Fruit fly (Drosophila melanogaster) whole organism, embryonic: ENCODE measurements around the gene Arl8.

Source experiments
- Ada2b ChIP-seq: fragments of 200-800 bp; sonication (Bioruptor generic); IDR thresholded peaks from 2 replicates; pipeline ENCODE4 v1.3.6; 2022; ENCODE audit warnings: missing biosample characterization, missing genetic modification characterization
- Antp ChIP-seq: fragments of 200-800 bp; sonication (Bioruptor generic); optimal IDR thresholded peaks from 3 replicates; lab custom pipeline; 2016; ENCODE audit warnings: missing biosample characterization, missing genetic modification characterization
- CG11696 ChIP-seq: fragments of 200-800 bp; sonication (Bioruptor generic); IDR thresholded peaks from 2 replicates; pipeline ENCODE4 v1.3.6; 2022; ENCODE audit warnings: missing biosample characterization, missing genetic modification characterization
- CG13894 ChIP-seq: fragments of 200-800 bp; sonication (Bioruptor generic); optimal IDR thresholded peaks from 3 replicates; lab custom pipeline; 2018; ENCODE audit warnings: missing biosample characterization, mild to moderate bottlenecking, missing genetic modification characterization, moderate library complexity
- CG1602 ChIP-seq: fragments of 200-800 bp; sonication (Bioruptor generic); optimal IDR thresholded peaks from 3 replicates; lab custom pipeline; 2016; ENCODE audit warnings: missing biosample characterization, missing genetic modification characterization
- CG1603 ChIP-seq: fragments of 200-800 bp; sonication (Bioruptor generic); optimal IDR thresholded peaks from 2 replicates; lab custom pipeline; 2019; ENCODE audit warnings: missing biosample characterization, mild to moderate bottlenecking, missing genetic modification characterization, moderate library complexity
- CG17612 ChIP-seq: fragments of 200-800 bp; sonication (Bioruptor generic); IDR thresholded peaks from 2 replicates; pipeline ENCODE4 v1.3.6; 2022; ENCODE audit warnings: missing biosample characterization, missing genetic modification characterization
- CG17912 ChIP-seq: fragments of 200-800 bp; sonication (Bioruptor generic); optimal IDR thresholded peaks from 2 replicates; lab custom pipeline; 2018; ENCODE audit warnings: missing biosample characterization, mild to moderate bottlenecking, missing genetic modification characterization
- CG18764 ChIP-seq: fragments of 200-800 bp; sonication (Bioruptor generic); optimal IDR thresholded peaks from 3 replicates; lab custom pipeline; 2016; ENCODE audit warnings: missing biosample characterization, missing genetic modification characterization
- CG2129 ChIP-seq: fragments of 200-800 bp; sonication (Bioruptor generic); IDR thresholded peaks from 2 replicates; pipeline ENCODE4 v1.3.6; 2022; ENCODE audit warnings: missing biosample characterization, missing genetic modification characterization; ENCODE audit not compliant: partially characterized antibody
- CG3065 ChIP-seq: fragments of 200-800 bp; sonication (Bioruptor generic); optimal IDR thresholded peaks from 2 replicates; lab custom pipeline; 2016; ENCODE audit warnings: missing biosample characterization, missing genetic modification characterization
- CG4854 ChIP-seq: fragments of 200-800 bp; sonication (Bioruptor generic); optimal IDR thresholded peaks from 2 replicates; lab custom pipeline; 2016; ENCODE audit warnings: missing biosample characterization, missing genetic modification characterization, inconsistent platforms
- CoRest ChIP-seq: fragments of 200-800 bp; sonication (Bioruptor generic); optimal IDR thresholded peaks from 3 replicates; lab custom pipeline; 2018; ENCODE audit warnings: missing biosample characterization, mild to moderate bottlenecking, missing genetic modification characterization, moderate library complexity
- Deaf1 ChIP-seq: fragments of 200-800 bp; optimal IDR thresholded peaks from 3 replicates; lab custom pipeline; 2019; ENCODE audit warnings: missing biosample characterization, mild to moderate bottlenecking, missing genetic modification characterization, moderate library complexity
- E2f2 ChIP-seq: fragments of 200-800 bp; sonication (Bioruptor generic); IDR thresholded peaks from 2 replicates; pipeline ENCODE4 v1.3.6; 2022; ENCODE audit warnings: missing biosample characterization, missing genetic modification characterization
- Ets65A ChIP-seq: fragments of 200-800 bp; sonication (Bioruptor generic); peaks from one replicate; lab custom pipeline; 2016; ENCODE audit warnings: missing biosample characterization, missing genetic modification characterization
- H15 ChIP-seq: fragments of 200-800 bp; sonication (Bioruptor generic); IDR thresholded peaks from 3 replicates; pipeline ENCODE4 v1.3.6; 2022; ENCODE audit warnings: missing biosample characterization, missing genetic modification characterization
- HLH4C ChIP-seq: fragments of 200-800 bp; sonication (Bioruptor generic); IDR thresholded peaks from 3 replicates; pipeline ENCODE4 v1.3.6; 2022; ENCODE audit warnings: missing biosample characterization, missing genetic modification characterization; ENCODE audit not compliant: partially characterized antibody
- Jarid2 ChIP-seq: fragments of 200-800 bp; sonication (Bioruptor generic); optimal IDR thresholded peaks from 3 replicates; lab custom pipeline; 2017; ENCODE audit warnings: mild to moderate bottlenecking, missing biosample characterization, missing genetic modification reagents, missing genetic modification characterization
- Mrtf ChIP-seq: fragments of 200-800 bp; sonication (Bioruptor generic); IDR thresholded peaks from 3 replicates; pipeline ENCODE4 v1.3.6; 2022; ENCODE audit warnings: missing biosample characterization, missing genetic modification characterization
- Neu2 ChIP-seq: fragments of 200-800 bp; sonication (Bioruptor generic); optimal IDR thresholded peaks from 3 replicates; lab custom pipeline; 2016; ENCODE audit warnings: missing biosample characterization, missing genetic modification characterization, borderline replicate concordance
- Oaz ChIP-seq: fragments of 200-800 bp; sonication (Bioruptor generic); IDR thresholded peaks from 2 replicates; pipeline ENCODE4 v1.3.6; 2022; ENCODE audit warnings: missing biosample characterization, missing genetic modification characterization
- Optix ChIP-seq: fragments of 200-800 bp; sonication (Bioruptor generic); IDR thresholded peaks from 3 replicates; pipeline ENCODE4 v1.3.6; 2022; ENCODE audit warnings: missing biosample characterization, missing genetic modification characterization
- Poxn ChIP-seq: fragments of 200-800 bp; sonication (Bioruptor generic); IDR thresholded peaks from 2 replicates; pipeline ENCODE4 v1.3.6; 2022; ENCODE audit warnings: missing biosample characterization, missing genetic modification characterization
- Spps ChIP-seq: fragments of 200-800 bp; sonication (Bioruptor generic); optimal IDR thresholded peaks from 2 replicates; lab custom pipeline; 2018; ENCODE audit warnings: missing biosample characterization, mild to moderate bottlenecking, missing genetic modification characterization
- Sry-δ ChIP-seq: fragments of 200-800 bp; sonication (Bioruptor generic); optimal IDR thresholded peaks from 2 replicates; lab custom pipeline; 2016; ENCODE audit warnings: missing biosample characterization, missing genetic modification characterization
- Ssrp ChIP-seq: fragments of 200-800 bp; sonication (Bioruptor generic); optimal IDR thresholded peaks from 2 replicates; lab custom pipeline; 2018; ENCODE audit warnings: missing biosample characterization, mild to moderate bottlenecking, missing genetic modification characterization, moderate library complexity
- Xrp1 ChIP-seq: fragments of 200-800 bp; sonication (Bioruptor generic); IDR thresholded peaks from 2 replicates; pipeline ENCODE4 v1.3.6; 2022; ENCODE audit warnings: missing biosample characterization, missing genetic modification characterization
- ab ChIP-seq: fragments of 200-800 bp; sonication (Bioruptor generic); optimal IDR thresholded peaks from 2 replicates; lab custom pipeline; 2016; ENCODE audit warnings: missing biosample characterization, missing genetic modification characterization
- ase ChIP-seq: fragments of 200-800 bp; sonication (Bioruptor generic); IDR thresholded peaks from 3 replicates; pipeline ENCODE4 v1.3.6; 2022; ENCODE audit warnings: missing biosample characterization, missing genetic modification characterization
- ash1 ChIP-seq: fragments of 200-800 bp; sonication (Bioruptor generic); optimal IDR thresholded peaks from 2 replicates; lab custom pipeline; 2018; ENCODE audit warnings: missing biosample characterization, mild to moderate bottlenecking, missing genetic modification characterization
- az2 ChIP-seq: fragments of 200-800 bp; sonication (Bioruptor generic); optimal IDR thresholded peaks from 3 replicates; lab custom pipeline; 2016; ENCODE audit warnings: missing biosample characterization, missing genetic modification characterization
- chinmo ChIP-seq: fragments of 200-800 bp; sonication (Bioruptor generic); IDR thresholded peaks from 4 replicates; pipeline ENCODE4 v1.3.6; 2022; ENCODE audit warnings: missing biosample characterization, missing genetic modification characterization; ENCODE audit not compliant: partially characterized antibody
- croc ChIP-seq: fragments of 200-800 bp; sonication (Bioruptor generic); conservative IDR thresholded peaks from 3 replicates; pipeline ENCODE4 v1.3.6; 2022; ENCODE audit warnings: missing biosample characterization, missing genetic modification characterization
- cwo ChIP-seq: fragments of 200-800 bp; sonication (Bioruptor generic); optimal IDR thresholded peaks from 3 replicates; lab custom pipeline; 2017; ENCODE audit warnings: missing biosample characterization, missing genetic modification characterization, mild to moderate bottlenecking, moderate library complexity, missing genetic modification reagents
- disco-r ChIP-seq: fragments of 200-800 bp; sonication (Bioruptor generic); optimal IDR thresholded peaks from 2 replicates; lab custom pipeline; 2016; ENCODE audit warnings: missing biosample characterization, missing genetic modification characterization
- ems ChIP-seq: fragments of 200-800 bp; sonication (Bioruptor generic); optimal IDR thresholded peaks from 3 replicates; lab custom pipeline; 2016; ENCODE audit warnings: missing biosample characterization, missing genetic modification characterization
- fu2 ChIP-seq: fragments of 200-800 bp; sonication (Bioruptor generic); optimal IDR thresholded peaks from 2 replicates; lab custom pipeline; 2016; ENCODE audit warnings: missing biosample characterization, missing genetic modification characterization
- grau ChIP-seq: fragments of 200-800 bp; optimal IDR thresholded peaks from 3 replicates; lab custom pipeline; 2019; ENCODE audit warnings: missing biosample characterization, mild to moderate bottlenecking, missing genetic modification characterization, moderate library complexity
- gsb-n ChIP-seq: fragments of 200-800 bp; sonication (Bioruptor generic); optimal IDR thresholded peaks from 3 replicates; lab custom pipeline; 2018; ENCODE audit warnings: missing biosample characterization, mild to moderate bottlenecking, missing genetic modification characterization
- jigr1 ChIP-seq: fragments of 200-800 bp; sonication (Bioruptor generic); IDR thresholded peaks from 3 replicates; pipeline ENCODE4 v1.3.6; 2022; ENCODE audit warnings: missing biosample characterization, missing genetic modification characterization
- kah ChIP-seq: fragments of 200-800 bp; sonication (Bioruptor generic); optimal IDR thresholded peaks from 2 replicates; lab custom pipeline; 2018; ENCODE audit warnings: missing biosample characterization, mild to moderate bottlenecking, missing genetic modification characterization
- nau ChIP-seq: fragments of 200-800 bp; sonication (Bioruptor generic); optimal IDR thresholded peaks from 3 replicates; lab custom pipeline; 2017; ENCODE audit warnings: missing biosample characterization, mild to moderate bottlenecking, missing genetic modification characterization, missing genetic modification reagents
- nerfin-1 ChIP-seq: fragments of 200-800 bp; sonication (Bioruptor generic); optimal IDR thresholded peaks from 3 replicates; lab custom pipeline; 2019; ENCODE audit warnings: missing biosample characterization, mild to moderate bottlenecking, missing genetic modification characterization, moderate library complexity
- otp ChIP-seq: fragments of 200-800 bp; sonication (Bioruptor generic); IDR thresholded peaks from 3 replicates; pipeline ENCODE4, ENCODE4 v1.3.6; 2022; ENCODE audit warnings: missing biosample characterization, missing genetic modification characterization
- pfk ChIP-seq: fragments of 200-800 bp; sonication (Bioruptor generic); optimal IDR thresholded peaks from 2 replicates; lab custom pipeline; 2018; ENCODE audit warnings: missing biosample characterization, mild to moderate bottlenecking, missing genetic modification characterization, moderate library complexity
- ro ChIP-seq: fragments of 200-800 bp; sonication (Bioruptor generic); IDR thresholded peaks from 2 replicates; pipeline ENCODE4 v1.3.6; 2022; ENCODE audit warnings: missing biosample characterization, missing genetic modification characterization
- sr ChIP-seq: fragments of 200-800 bp; sonication (Bioruptor generic); IDR thresholded peaks from 3 replicates; pipeline ENCODE4 v1.3.6; 2022; ENCODE audit warnings: missing biosample characterization, missing genetic modification characterization
- stwl ChIP-seq: fragments of 200-800 bp; sonication (Bioruptor generic); optimal IDR thresholded peaks from 3 replicates; lab custom pipeline; 2018; ENCODE audit warnings: missing biosample characterization, mild to moderate bottlenecking, missing genetic modification characterization, moderate library complexity
- trh ChIP-seq: fragments of 200-800 bp; sonication (Bioruptor generic); optimal IDR thresholded peaks from 2 replicates; lab custom pipeline; 2016; ENCODE audit warnings: missing biosample characterization, missing genetic modification characterization

The Arl8 gene

DNA sequence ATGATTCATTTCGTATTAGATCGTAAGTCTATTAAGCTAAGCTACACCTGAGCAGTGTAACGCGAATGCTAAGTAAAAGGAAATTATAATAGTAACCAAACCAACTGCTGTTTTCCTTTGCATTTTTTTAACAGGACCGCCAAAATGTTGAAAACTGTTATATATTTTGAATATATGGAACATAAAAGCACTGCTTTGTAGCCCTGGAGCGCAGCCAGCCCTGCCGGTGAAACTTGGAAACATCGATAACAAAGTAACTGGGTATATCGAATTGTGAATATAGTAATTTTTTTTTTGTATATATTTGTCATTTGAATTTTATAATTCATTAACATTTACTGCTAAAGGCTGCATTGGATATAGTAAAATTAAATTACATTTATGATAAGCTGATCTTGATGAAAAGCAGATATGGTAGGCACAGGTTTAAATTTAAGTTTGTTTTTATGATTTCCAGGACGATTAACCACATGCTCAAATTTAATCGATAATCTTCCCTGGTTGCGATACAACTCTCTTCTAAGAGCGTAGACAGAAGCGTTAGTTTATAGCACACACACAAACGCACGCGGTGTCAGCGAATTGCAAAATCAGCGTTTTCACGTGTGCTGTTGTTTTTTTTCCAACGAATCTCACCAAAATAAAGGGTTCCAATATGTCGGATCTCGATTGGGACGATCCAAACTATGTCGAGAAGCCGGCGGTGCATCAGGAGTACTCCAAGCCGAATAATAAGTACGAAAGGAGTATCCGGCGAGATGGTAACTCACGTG is 4.0 kb upstream of the Arl8 start, which contains the start of gene CG7878 (continued):
- TF ChIP-seq H15 (GFP tag; lab: Robert Waterston, UW) (0 out of 3 replicates have a peak, but pooled peaks have one; percentile 26), kah (GFP tag; lab: Kevin White, UChicago) (no peak), CG17612 (GFP tag; lab: Robert Waterston, UW) (no peak), Deaf1 (no peak), CG1603 (peak; percentile 37), CG11696 (no peak), stwl (tag; lab: Kevin White, UChicago) (peak; percentile 96), CG18764 (GFP tag; lab: Kevin White, UChicago) (no peak), CG4854 (GFP tag; lab: Kevin White, UChicago) (no peak), croc (no peak), ro (no peak), CG3065 (GFP tag; lab: Kevin White, UChicago) (no peak), Sry-δ (GFP tag; lab: Kevin White, UChicago) (peak; percentile 73), CG2129 (no peak), disco-r (no peak), sr (GFP tag; lab: Robert Waterston, UW) (no peak), jigr1 (no peak), az2 (peak; percentile 41), Antp (peak; percentile 48), Spps (tag; lab: Kevin White, UChicago) (no peak), HLH4C (GFP tag; lab: Robert Waterston, UW) (peak; percentile 90), CG1602 (peak; percentile 27), Neu2 (GFP tag; lab: Kevin White, UChicago) (no peak), Optix (GFP tag; lab: Robert Waterston, UW) (no peak), Ets65A (GFP tag; lab: Kevin White, UChicago) (peak; percentile 96), pfk (GFP tag; lab: Kevin White, UChicago) (no peak), CG13894 (peak; percentile 79), nau (GFP tag; lab: Kevin White, UChicago) (no peak), ab (GFP tag; lab: Kevin White, UChicago) (no peak), trh (no peak), Oaz (GFP tag; lab: Robert Waterston, UW) (no peak), nerfin-1 (tag; lab: Kevin White, UChicago) (no peak), CoRest (tag; lab: Kevin White, UChicago) (peak; percentile 73), E2f2 (peak; percentile 85), grau (tag; lab: Kevin White, UChicago) (peak; percentile 53), Ada2b (GFP tag; lab: Robert Waterston, UW) (peak; percentile 55; the same call in 1 of the 2 replicates), Xrp1 (GFP tag; lab: Robert Waterston, UW) (peak; percentile 54), Ssrp (peak; percentile 34), ase (GFP tag; lab: Robert Waterston, UW) (0 out of 3 replicates have a peak, but pooled peaks have one; percentile 32), Jarid2 (no peak), gsb-n (tag; lab: Kevin White, UChicago) (peak; percentile 26), otp (GFP tag; lab: Robert Waterston, UW) (no peak), cwo (no peak), CG17912 (GFP tag; lab: Kevin White, UChicago) (peak; percentile 28), ems (GFP tag; lab: Kevin White, UChicago) (peak; percentile 61), chinmo (GFP tag; lab: Robert Waterston, UW) (peak; percentile 68; the same call in 1 of the 4 replicates), fu2 (GFP tag; lab: Kevin White, UChicago) (peak; percentile 54), ash1 (GFP tag; lab: Kevin White, UChicago) (peak; percentile 9), Mrtf (GFP tag; lab: Robert Waterston, UW) (no peak), Poxn (GFP tag; lab: Robert Waterston, UW) (no peak)
